Fruit fly (Drosophila melanogaster) S2 (cell line): Measurements from ENCODE around the gene cort.

Experiments used
- CG8478 ChIP-seq: fragments of >200 bp; optimal IDR thresholded peaks from 2 replicates; lab custom pipeline; 2018
- CTCF ChIP-seq, 2 experiments: fragments of >200 bp; optimal IDR thresholded peaks; 2 replicates each; lab custom pipeline; 2018

- TF ChIP-seq CG8478 (no peak), CTCF (optimal IDR thresholded peaks at IDR 0.05; lab: Kevin White, UChicago) (no peak)
These were observed 20.2 kb downstream of the cort start, which contains the start of gene CG31633 for dm6 chr2L:6656264-6656676.
